Fruit fly (Drosophila melanogaster): ENCODE results near the gene hzg.

Gene hzg

dm6 chr3L:15967588-15968500 is 36.7 kb downstream of the hzg start, which contains the start of the genes Brr2 and CG10516 (continued):
- TF ChIP-seq kay (GFP tag; optimal IDR thresholded peaks at IDR 0.05) (peak; percentile 85), corto (GFP tag; optimal IDR thresholded peaks at IDR 0.05) (no peak), CG4707 (GFP tag; optimal IDR thresholded peaks at IDR 0.05) (no peak), zen (tag; optimal IDR thresholded peaks at IDR 0.05) (peak; percentile 15), eyg (GFP tag; optimal IDR thresholded peaks at IDR 0.05) (peak; percentile 41), twi (tag; optimal IDR thresholded peaks at IDR 0.05) (peak; percentile 19), nerfin-2 (GFP tag; IDR thresholded peaks at IDR 0.05; ENCODE audit: partially characterized antibody) (0 out of 2 replicates have a peak, but pooled peaks have one; percentile 23), lilli (GFP tag; optimal IDR thresholded peaks at IDR 0.05) (peak; percentile 60), HmgZ (tag; optimal IDR thresholded peaks at IDR 0.05) (peak; percentile 50), CG10267 (tag; optimal IDR thresholded peaks at IDR 0.05) (peak; percentile 70), ewg (GFP tag; optimal IDR thresholded peaks at IDR 0.05) (no peak), HmgD (GFP tag; optimal IDR thresholded peaks at IDR 0.05) (peak; percentile 23), CG14710 (tag; optimal IDR thresholded peaks at IDR 0.05) (peak; percentile 78), Bgb (GFP tag; IDR thresholded peaks at IDR 0.05; ENCODE audit: partially characterized antibody) (0 out of 2 replicates have a peak, but pooled peaks have one; percentile 5), CG4617 (GFP tag; optimal IDR thresholded peaks at IDR 0.05; ENCODE audit: borderline replicate concordance) (peak; percentile 80), CHES-1-like (GFP tag; optimal IDR thresholded peaks at IDR 0.05) (peak; percentile 23), CG3847 (GFP tag; IDR thresholded peaks at IDR 0.05) (peak; percentile 62), maf-S (GFP tag; optimal IDR thresholded peaks at IDR 0.05) (peak; percentile 7), CG15514 (GFP tag; optimal IDR thresholded peaks at IDR 0.05) (peak; percentile 70), ci (GFP tag; IDR thresholded peaks at IDR 0.05) (no peak), CG12299 (tag; optimal IDR thresholded peaks at IDR 0.05) (no peak), ara (GFP tag; IDR thresholded peaks at IDR 0.05) (no peak), pfk (GFP tag; optimal IDR thresholded peaks at IDR 0.05) (no peak), CG4730 (GFP tag; IDR thresholded peaks at IDR 0.05) (no peak), da (GFP tag; optimal IDR thresholded peaks at IDR 0.05) (no peak), Hr51 (GFP tag; optimal IDR thresholded peaks at IDR 0.05) (peak in 1 of 2 experiments; percentile 29), CG15696 (tag; optimal IDR thresholded peaks at IDR 0.05) (peak; percentile 29), CG10654 (GFP tag; optimal IDR thresholded peaks at IDR 0.05) (peak; percentile 17), tin (GFP tag; optimal IDR thresholded peaks at IDR 0.05) (peak; percentile 13), Ets65A (GFP tag) (no peak), disco-r (GFP tag; optimal IDR thresholded peaks at IDR 0.05) (no peak), ftz-f1 (GFP tag; optimal IDR thresholded peaks at IDR 0.05) (no peak), gfzf (GFP tag; optimal IDR thresholded peaks at IDR 0.05) (peak; percentile 73), gsb (GFP tag; IDR thresholded peaks at IDR 0.05) (no peak), Sry-δ (GFP tag; optimal IDR thresholded peaks at IDR 0.05) (peak; percentile 71), emc (GFP tag; optimal IDR thresholded peaks at IDR 0.05) (no peak), CG7928 (GFP tag; optimal IDR thresholded peaks at IDR 0.05) (peak; percentile 30), CG17829 (tag; optimal IDR thresholded peaks at IDR 0.05) (peak; percentile 76), CG6791 (GFP tag; IDR thresholded peaks at IDR 0.05; ENCODE audit: partially characterized antibody) (peak; percentile 12; the same call in 1 of the 3 replicates), NK7.1 (GFP tag; optimal IDR thresholded peaks at IDR 0.05) (no peak), trem (tag; optimal IDR thresholded peaks at IDR 0.05) (peak; percentile 84), Hand (GFP tag; optimal IDR thresholded peaks at IDR 0.05) (no peak), E2f2 (GFP tag; IDR thresholded peaks at IDR 0.05) (peak; percentile 94), CG1233 (GFP tag; optimal IDR thresholded peaks at IDR 0.05) (no peak), CG7786 (GFP tag; optimal IDR thresholded peaks at IDR 0.05) (peak; percentile 7), hkb (optimal IDR thresholded peaks at IDR 0.05) (peak; percentile 70), hkb (GFP tag; IDR thresholded peaks at IDR 0.05) (peak; percentile 49; the same call in 1 of the 2 replicates), nom (GFP tag; optimal IDR thresholded peaks at IDR 0.05) (no peak)
